Worm (Caenorhabditis elegans): Measurements from ENCODE around the gene clec-242.

The clec-242 gene

ce11 chrV:17211989-17212731, 33.1 kb downstream of the clec-242 start, which contains the start of gene srh-236:
Gene srh-236 (minus strand): TSS chrV:17212039.
- TF ChIP-seq lsy-12 (tag; optimal IDR thresholded peaks at IDR 0.05) = no peak
- TF ChIP-seq daf-12 (tag; optimal IDR thresholded peaks at IDR 0.05) = no peak
- TF ChIP-seq unc-39 (tag; optimal IDR thresholded peaks at IDR 0.05) = no peak
- no peak for TF ChIP-seq fkh-2 (tag; optimal IDR thresholded peaks at IDR 0.05)
- TF ChIP-seq sea-2 (GFP tag; optimal IDR thresholded peaks at IDR 0.05) = no peak

ce11 chrV:17208045-17208444, 37.3 kb downstream of the clec-242 start, which contains the start of gene Y68A4A.13:
Gene Y68A4A.13 (minus strand): TSS chrV:17208145.
- TF ChIP-seq ama-1 (optimal IDR thresholded peaks at IDR 0.05) (no peak), fkh-10 (GFP tag; optimal IDR thresholded peaks at IDR 0.05) (no peak), tbx-2 (tag; optimal IDR thresholded peaks at IDR 0.05) (no peak), nhr-12 (tag; optimal IDR thresholded peaks at IDR 0.05) (no peak), egl-27 (tag; optimal IDR thresholded peaks at IDR 0.05) (no peak), ztf-11 (tag; optimal IDR thresholded peaks at IDR 0.05) (no peak), zag-1 (tag; optimal IDR thresholded peaks at IDR 0.05) (no peak), unc-62 (GFP tag; optimal IDR thresholded peaks at IDR 0.05) (no peak), nhr-23 (tag; optimal IDR thresholded peaks at IDR 0.05) (no peak), fkh-2 (tag; optimal IDR thresholded peaks at IDR 0.05) (no peak), elt-2 (tag; optimal IDR thresholded peaks at IDR 0.05) (no peak), hmg-11 (tag; optimal IDR thresholded peaks at IDR 0.05) (no peak), ZK546.5 (tag; optimal IDR thresholded peaks at IDR 0.05) (no peak), nhr-25 (tag; optimal IDR thresholded peaks at IDR 0.05) (no peak)

- TF ChIP-seq ceh-16 (tag; optimal IDR thresholded peaks at IDR 0.05) = no peak
- no peak for TF ChIP-seq ZK546.5 (tag; optimal IDR thresholded peaks at IDR 0.05)
- TF ChIP-seq mdl-1 (tag; optimal IDR thresholded peaks at IDR 0.05) = no peak
- no peak for TF ChIP-seq egl-5 (tag; optimal IDR thresholded peaks at IDR 0.05)
- TF ChIP-seq ceh-28 (tag; optimal IDR thresholded peaks at IDR 0.05) = no peak
- no peak for TF ChIP-seq elt-3 (tag; optimal IDR thresholded peaks at IDR 0.05)
- TF ChIP-seq fos-1 (tag; optimal IDR thresholded peaks at IDR 0.05) = no peak
- no peak for TF ChIP-seq elt-2 (tag; optimal IDR thresholded peaks at IDR 0.05)
- no peak for TF ChIP-seq nhr-11 (tag; optimal IDR thresholded peaks at IDR 0.05)
- TF ChIP-seq nhr-12 (tag; optimal IDR thresholded peaks at IDR 0.05) = no peak
- TF ChIP-seq zag-1 (tag; optimal IDR thresholded peaks at IDR 0.05) = no peak
- TF ChIP-seq ceh-82 (tag; optimal IDR thresholded peaks at IDR 0.05) = no peak
Measured at ce11 chrV:17206469-17206868, 38.8 kb downstream of the clec-242 start.

ce11 chrV:17201847-17202246, 43.5 kb downstream of the clec-242 start, which contains the start of gene Y68A4A.10:
Gene Y68A4A.10 (plus strand): TSS chrV:17202147.
- TF ChIP-seq fos-1 (tag; optimal IDR thresholded peaks at IDR 0.05) = no peak

ce11 chrV:17198926-17199325, 46.4 kb downstream of the clec-242 start, which contains the start of gene srz-96:
Gene srz-96 (plus strand): TSS chrV:17199226.
- TF ChIP-seq mdl-1 (tag; optimal IDR thresholded peaks at IDR 0.05) (no peak), jun-1 (tag; optimal IDR thresholded peaks at IDR 0.05) (no peak), ceh-82 (tag; optimal IDR thresholded peaks at IDR 0.05) (no peak), fos-1 (tag; optimal IDR thresholded peaks at IDR 0.05) (no peak), sea-2 (GFP tag; optimal IDR thresholded peaks at IDR 0.05) (no peak), nhr-77 (tag; optimal IDR thresholded peaks at IDR 0.05) (no peak), pqm-1 (tag; optimal IDR thresholded peaks at IDR 0.05) (no peak), elt-3 (tag; optimal IDR thresholded peaks at IDR 0.05) (no peak), hmg-11 (tag; optimal IDR thresholded peaks at IDR 0.05) (no peak), fkh-2 (tag; optimal IDR thresholded peaks at IDR 0.05) (no peak), nhr-12 (tag; optimal IDR thresholded peaks at IDR 0.05) (no peak), R02D3.7 (tag; optimal IDR thresholded peaks at IDR 0.05) (no peak), ZK546.5 (tag; optimal IDR thresholded peaks at IDR 0.05) (no peak)
